Worm (Caenorhabditis elegans) whole organism, late embryonic: ENCODE results near the gene srg-33.

Source experiments
- C38D4.7 ChIP-seq: fragments of 200-800 bp; sonication (Bioruptor generic); optimal IDR thresholded peaks from 2 replicates; lab custom pipeline; 2018; ENCODE audit warnings: mild to moderate bottlenecking, missing genetic modification characterization, moderate library complexity, missing compliant biosample characterization
- ceh-2 ChIP-seq: sonication (generic microtip); optimal IDR thresholded peaks from 2 replicates; lab custom pipeline; 2016; ENCODE audit warnings: missing genotype, missing genetic modification characterization, missing compliant biosample characterization
- dve-1 ChIP-seq: sonication (generic microtip); optimal IDR thresholded peaks from 2 replicates; lab custom pipeline; 2017; ENCODE audit warnings: antibody characterized with exemption, mild to moderate bottlenecking, missing genetic modification characterization, missing compliant biosample characterization
- fkh-10 ChIP-seq: fragments of 150-350 bp; optimal IDR thresholded peaks from 2 replicates; lab custom pipeline; 2014; ENCODE audit warnings: missing biosample characterization, missing genetic modification reagents, missing genetic modification characterization
- fkh-6 ChIP-seq: sonication (generic microtip); optimal IDR thresholded peaks from 2 replicates; lab custom pipeline; 2016; ENCODE audit warnings: missing genetic modification characterization, missing compliant biosample characterization
- nfya-1 ChIP-seq: sonication (generic microtip); optimal IDR thresholded peaks from 2 replicates; lab custom pipeline; 2017; ENCODE audit warnings: missing genetic modification characterization, mild to moderate bottlenecking, missing compliant biosample characterization, antibody characterized with exemption, moderate library complexity
- syd-9 ChIP-seq: sonication (generic microtip); optimal IDR thresholded peaks from 2 replicates; lab custom pipeline; 2016; ENCODE audit warnings: mild to moderate bottlenecking, missing genetic modification characterization, moderate library complexity, missing compliant biosample characterization
- tbx-2 ChIP-seq: sonication (generic microtip); optimal IDR thresholded peaks from 2 replicates; lab custom pipeline; 2016; ENCODE audit warnings: missing genetic modification characterization, missing compliant biosample characterization
- ztf-16 ChIP-seq: sonication (generic microtip); optimal IDR thresholded peaks from 2 replicates; lab custom pipeline; 2017; ENCODE audit warnings: missing genetic modification characterization, missing compliant biosample characterization

ce11 chrV:8342416-8342815, 50.6 kb downstream of the srg-33 start:
- TF ChIP-seq fkh-6 (tag; lab: Kevin White, UChicago) (no peak), C38D4.7 (no peak), syd-9 (tag; lab: Kevin White, UChicago) (no peak), ceh-2 (tag; lab: Kevin White, UChicago) (no peak), nfya-1 (tag; lab: Kevin White, UChicago) (no peak), dve-1 (tag; lab: Kevin White, UChicago) (no peak), fkh-10 (no peak), ztf-16 (no peak), tbx-2 (tag; lab: Kevin White, UChicago) (no peak)
